Fruit fly (Drosophila melanogaster): Measurements from ENCODE around the gene Bx42.

Bx42 gene

DNA sequence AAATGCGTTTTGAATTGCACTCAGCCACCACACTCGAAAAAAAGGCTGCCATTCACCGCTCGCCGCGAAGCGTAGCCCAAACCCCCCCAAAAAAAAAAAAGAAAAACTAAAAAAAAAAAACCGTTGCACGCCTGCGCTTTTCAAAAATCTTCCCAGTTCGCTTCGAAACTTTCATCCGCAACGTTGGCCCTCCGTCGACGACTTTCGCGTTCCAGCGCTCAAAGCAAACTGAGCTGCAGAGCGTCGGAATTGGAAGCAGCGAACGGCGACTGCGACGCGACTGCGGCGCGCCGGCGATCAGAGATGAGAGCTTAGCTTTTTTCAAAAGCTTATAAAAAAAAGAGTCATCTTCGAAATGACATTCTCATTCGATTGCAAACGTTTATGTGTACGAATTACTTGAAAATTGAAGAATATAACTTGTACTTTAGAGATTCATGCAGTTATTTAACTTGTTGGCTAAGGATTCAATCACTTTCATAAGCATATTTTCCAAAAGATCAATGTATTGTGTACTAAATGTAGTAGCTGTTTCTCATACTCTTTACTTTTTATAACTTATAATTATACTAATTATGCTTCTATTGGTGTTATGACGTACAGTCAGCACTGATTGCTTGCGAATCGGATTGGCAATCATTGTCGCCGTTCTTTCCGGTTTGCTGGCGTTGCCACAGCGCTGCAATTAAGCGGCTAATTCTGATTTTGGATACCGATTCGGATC is 38.5 kb downstream of the Bx42 start, which contains the start of gene CG15365:
Gene CG15365 (minus strand): TSS at position 230 of the 724 bp plus-strand sequence.
- peak; percentile 20; the same call in 1 of the 2 replicates for TF ChIP-seq Ets98B (GFP tag; IDR thresholded peaks at IDR 0.05)
- TF ChIP-seq gl (tag; optimal IDR thresholded peaks at IDR 0.05): no peak
- TF ChIP-seq CG8301 (tag; optimal IDR thresholded peaks at IDR 0.05): no peak
- peak; percentile 32 for TF ChIP-seq CG15710 (tag; optimal IDR thresholded peaks at IDR 0.05)
- TF ChIP-seq fd96Ca (GFP tag; IDR thresholded peaks at IDR 0.05): peak; percentile 26; the same call in 1 of the 3 replicates
- TF ChIP-seq CG34367 (tag; optimal IDR thresholded peaks at IDR 0.05): peak; percentile 37
- peak; percentile 52; the same call in 1 of the 3 replicates for TF ChIP-seq CG4496 (GFP tag; IDR thresholded peaks at IDR 0.05)
- TF ChIP-seq CG12605 (GFP tag; IDR thresholded peaks at IDR 0.05): no peak
- TF ChIP-seq CG13204 (GFP tag; optimal IDR thresholded peaks at IDR 0.05): no peak
- TF ChIP-seq CG32121 (GFP tag; IDR thresholded peaks at IDR 0.05): peak; percentile 9; the same call in 1 of the 2 replicates
- no peak for TF ChIP-seq CG9948 (tag; optimal IDR thresholded peaks at IDR 0.05)
- TF ChIP-seq CG17806 (tag; optimal IDR thresholded peaks at IDR 0.05): no peak
- TF ChIP-seq CG10348 (GFP tag; IDR thresholded peaks at IDR 0.05): no peak
- peak; percentile 6 for TF ChIP-seq Pif1B (GFP tag; optimal IDR thresholded peaks at IDR 0.05)
- peak; percentile 16 for TF ChIP-seq CG8159 (tag; optimal IDR thresholded peaks at IDR 0.05)
- TF ChIP-seq CG14655 (GFP tag; optimal IDR thresholded peaks at IDR 0.05): peak; percentile 18
- no peak for TF ChIP-seq D1 (tag; optimal IDR thresholded peaks at IDR 0.05)
- TF ChIP-seq EcR (GFP tag; optimal IDR thresholded peaks at IDR 0.05): no peak
- TF ChIP-seq Snoo (tag; optimal IDR thresholded peaks at IDR 0.05): no peak
- TF ChIP-seq Pif1A (GFP tag; optimal IDR thresholded peaks at IDR 0.05): peak; percentile 9
- TF ChIP-seq rn (GFP tag; IDR thresholded peaks at IDR 0.05): no peak

DNA sequence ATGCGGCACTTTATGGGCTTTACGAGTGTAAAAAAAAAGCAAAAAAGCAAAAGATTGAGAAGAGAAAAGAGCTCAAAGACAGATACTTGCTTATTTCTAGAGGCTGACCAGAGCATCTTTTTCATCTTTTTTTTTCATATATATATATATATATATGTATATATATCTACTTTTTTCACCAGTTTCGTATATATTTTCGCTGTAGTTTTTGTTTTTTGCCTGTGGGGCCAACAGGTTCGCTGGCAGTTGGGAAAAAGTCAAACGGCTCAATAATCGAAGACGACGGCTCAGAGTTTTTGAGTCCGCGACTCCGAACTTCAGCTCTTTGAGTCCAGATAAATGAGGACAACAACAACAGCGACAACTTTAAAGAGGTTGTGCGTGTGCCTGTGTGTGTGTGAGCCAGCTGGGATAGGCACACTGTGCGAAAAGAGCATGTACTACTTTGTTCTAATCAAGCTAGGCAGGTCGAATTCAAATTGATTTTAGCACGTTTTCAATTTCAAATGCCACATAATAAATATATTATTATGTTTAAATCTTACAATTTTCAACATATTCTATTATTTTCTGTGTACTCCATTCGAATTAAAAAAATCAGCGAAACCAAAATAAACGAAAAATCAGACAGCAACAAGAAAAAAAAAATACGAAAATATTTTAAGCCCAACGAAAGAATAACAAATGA is 39.5 kb downstream of the Bx42 start:
- peak; percentile 77 for TF ChIP-seq CG15710 (tag; optimal IDR thresholded peaks at IDR 0.05)
- peak; percentile 65; the same call in 2 of the 3 replicates for TF ChIP-seq fd96Ca (GFP tag; IDR thresholded peaks at IDR 0.05)
- no peak for TF ChIP-seq CG10348 (GFP tag; IDR thresholded peaks at IDR 0.05)
- TF ChIP-seq Pif1B (GFP tag; optimal IDR thresholded peaks at IDR 0.05): peak; percentile 79
- TF ChIP-seq Ets98B (GFP tag; IDR thresholded peaks at IDR 0.05): peak; percentile 81
- peak; percentile 72 for TF ChIP-seq CG17806 (tag; optimal IDR thresholded peaks at IDR 0.05)
- peak; percentile 65 for TF ChIP-seq CG14655 (GFP tag; optimal IDR thresholded peaks at IDR 0.05)
- peak; percentile 75 for TF ChIP-seq Pif1A (GFP tag; optimal IDR thresholded peaks at IDR 0.05)
- TF ChIP-seq D1 (tag; optimal IDR thresholded peaks at IDR 0.05): peak; percentile 62
- TF ChIP-seq rn (GFP tag; IDR thresholded peaks at IDR 0.05): peak; percentile 60
- peak; percentile 80 for TF ChIP-seq Snoo (tag; optimal IDR thresholded peaks at IDR 0.05)
- peak; percentile 81 for TF ChIP-seq CG8159 (tag; optimal IDR thresholded peaks at IDR 0.05)
- peak; percentile 85 for TF ChIP-seq CG32121 (GFP tag; IDR thresholded peaks at IDR 0.05)
- peak; percentile 59 for TF ChIP-seq CG8301 (tag; optimal IDR thresholded peaks at IDR 0.05)
- peak; percentile 56 for TF ChIP-seq EcR (GFP tag; optimal IDR thresholded peaks at IDR 0.05)
- TF ChIP-seq CG12605 (GFP tag; IDR thresholded peaks at IDR 0.05): peak; percentile 55; the same call in 1 of the 2 replicates
- TF ChIP-seq CG34367 (tag; optimal IDR thresholded peaks at IDR 0.05): peak; percentile 56
- TF ChIP-seq CG13204 (GFP tag; optimal IDR thresholded peaks at IDR 0.05): peak; percentile 42
- peak; percentile 28 for TF ChIP-seq gl (tag; optimal IDR thresholded peaks at IDR 0.05)
- TF ChIP-seq CG9948 (tag; optimal IDR thresholded peaks at IDR 0.05): peak; percentile 60
- peak; percentile 87 for TF ChIP-seq CG4496 (GFP tag; IDR thresholded peaks at IDR 0.05)

DNA sequence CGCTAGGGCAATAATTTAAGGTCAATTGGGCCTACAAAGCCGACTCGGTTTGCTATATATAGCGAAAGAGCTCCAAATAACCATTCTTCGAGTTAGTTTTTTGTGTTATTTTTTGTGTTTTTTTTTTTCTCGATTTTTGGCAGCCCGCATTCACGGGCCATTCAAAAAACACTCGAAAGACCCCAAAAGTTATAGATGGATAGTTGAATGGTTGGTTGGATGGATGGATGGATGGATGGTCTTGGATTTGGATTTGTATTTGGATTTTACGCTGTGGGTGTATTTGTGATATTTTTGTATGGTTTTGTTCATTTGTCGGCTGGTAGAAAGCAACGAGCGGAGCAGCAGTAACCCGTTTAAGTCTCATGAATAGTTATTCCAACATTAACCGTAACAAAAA is 42.4 kb downstream of the Bx42 start:
- TF ChIP-seq Pif1A (GFP tag; optimal IDR thresholded peaks at IDR 0.05): no peak
- TF ChIP-seq CG13204 (GFP tag; optimal IDR thresholded peaks at IDR 0.05): no peak
- TF ChIP-seq rn (GFP tag; IDR thresholded peaks at IDR 0.05): no peak
- no peak for TF ChIP-seq CG8159 (tag; optimal IDR thresholded peaks at IDR 0.05)
- TF ChIP-seq fd96Ca (GFP tag; IDR thresholded peaks at IDR 0.05): no peak
- no peak for TF ChIP-seq CG17806 (tag; optimal IDR thresholded peaks at IDR 0.05)

DNA sequence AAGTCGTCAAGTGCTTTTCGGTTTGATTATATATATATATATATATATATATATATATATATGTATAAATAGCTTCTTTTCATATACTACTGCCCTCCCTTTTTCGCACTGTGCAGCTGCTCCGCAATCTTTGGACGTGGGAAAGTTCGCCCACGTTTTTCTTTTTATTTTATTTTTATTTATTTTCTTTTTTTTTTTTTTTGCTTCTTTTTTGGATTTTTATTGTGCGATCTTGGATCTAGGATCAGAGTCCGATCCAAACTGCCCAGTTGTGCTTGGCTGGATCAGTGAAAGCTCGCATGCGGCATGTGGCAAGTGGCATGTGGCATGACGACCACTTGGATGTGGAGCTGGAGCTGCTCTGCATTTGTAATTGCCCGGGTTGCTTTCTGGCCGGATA is 43.0 kb downstream of the Bx42 start:
- no peak for TF ChIP-seq EcR (GFP tag; optimal IDR thresholded peaks at IDR 0.05)
- no peak for TF ChIP-seq CG14655 (GFP tag; optimal IDR thresholded peaks at IDR 0.05)
- TF ChIP-seq CG8301 (tag; optimal IDR thresholded peaks at IDR 0.05): no peak
- TF ChIP-seq CG12605 (GFP tag; IDR thresholded peaks at IDR 0.05): no peak
- no peak for TF ChIP-seq CG17806 (tag; optimal IDR thresholded peaks at IDR 0.05)
- TF ChIP-seq CG4496 (GFP tag; IDR thresholded peaks at IDR 0.05): no peak
- TF ChIP-seq CG32121 (GFP tag; IDR thresholded peaks at IDR 0.05): no peak

DNA sequence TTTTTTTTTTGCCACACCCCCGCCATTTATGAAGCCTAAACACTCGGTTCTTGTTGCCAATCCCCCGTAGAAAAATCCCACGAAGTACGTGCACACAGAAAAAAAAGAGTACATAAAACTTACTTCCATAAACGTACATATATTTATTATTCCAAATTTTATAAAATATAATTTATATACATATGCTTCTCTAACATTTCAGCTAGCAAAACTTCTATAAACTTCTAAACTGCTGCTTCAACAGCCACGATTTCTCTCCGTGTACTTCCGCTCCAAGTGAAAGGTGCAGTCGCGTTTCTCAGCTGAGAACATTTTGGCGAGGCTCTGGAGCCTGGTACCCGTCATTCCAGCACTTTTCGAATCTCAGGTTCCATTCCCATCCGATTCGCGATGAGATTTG is 43.7 kb downstream of the Bx42 start:
- TF ChIP-seq CG10348 (GFP tag; IDR thresholded peaks at IDR 0.05) (no peak), EcR (GFP tag; optimal IDR thresholded peaks at IDR 0.05) (no peak), CG8159 (tag; optimal IDR thresholded peaks at IDR 0.05) (peak; percentile 40), Ets98B (GFP tag; IDR thresholded peaks at IDR 0.05) (peak; percentile 61), CG13204 (GFP tag; optimal IDR thresholded peaks at IDR 0.05) (no peak), CG34367 (tag; optimal IDR thresholded peaks at IDR 0.05) (no peak), CG4496 (GFP tag; IDR thresholded peaks at IDR 0.05) (peak; percentile 83), Pif1A (GFP tag; optimal IDR thresholded peaks at IDR 0.05) (peak; percentile 29), CG15710 (tag; optimal IDR thresholded peaks at IDR 0.05) (peak; percentile 57), D1 (tag; optimal IDR thresholded peaks at IDR 0.05) (no peak), CG32121 (GFP tag; IDR thresholded peaks at IDR 0.05) (peak; percentile 74), Pif1B (GFP tag; optimal IDR thresholded peaks at IDR 0.05) (peak; percentile 73), Snoo (tag; optimal IDR thresholded peaks at IDR 0.05) (peak; percentile 44), CG8301 (tag; optimal IDR thresholded peaks at IDR 0.05) (peak; percentile 37), fd96Ca (GFP tag; IDR thresholded peaks at IDR 0.05) (peak; percentile 73), rn (GFP tag; IDR thresholded peaks at IDR 0.05) (peak; percentile 5; the same call in 1 of the 2 replicates), CG9948 (tag; optimal IDR thresholded peaks at IDR 0.05) (peak; percentile 38), gl (tag; optimal IDR thresholded peaks at IDR 0.05) (no peak), CG14655 (GFP tag; optimal IDR thresholded peaks at IDR 0.05) (peak; percentile 45), CG17806 (tag; optimal IDR thresholded peaks at IDR 0.05) (peak; percentile 26), CG12605 (GFP tag; IDR thresholded peaks at IDR 0.05) (peak; percentile 72)

All from whole organism, pupa.